Worm (Caenorhabditis elegans): Measurements from ENCODE around the gene srd-33.

srd-33 gene

DNA sequence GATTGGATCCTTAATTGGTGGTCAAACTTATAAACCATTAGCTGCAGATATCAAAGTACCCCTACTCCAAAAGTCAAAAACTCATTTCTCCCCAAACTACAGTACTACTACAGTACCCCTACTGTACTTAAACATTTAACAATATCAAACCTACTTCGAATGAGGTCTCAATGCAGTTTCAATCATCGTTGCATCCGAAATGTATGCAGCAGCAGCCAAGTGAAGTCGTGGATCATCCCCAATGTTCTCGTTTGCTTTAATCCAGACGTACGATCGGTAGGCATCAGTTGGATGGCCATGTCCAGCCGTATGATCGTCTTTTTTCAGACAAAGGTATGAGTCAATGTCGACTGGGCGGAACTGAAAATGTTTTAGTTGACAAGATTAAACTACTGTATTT is 14.5 kb upstream of the srd-33 start:
- TF ChIP-seq dao-5 (tag; optimal IDR thresholded peaks at IDR 0.05) (no peak), W03F9.2 (tag; optimal IDR thresholded peaks at IDR 0.05) (no peak), him-1 (tag; optimal IDR thresholded peaks at IDR 0.05) (no peak)

ce11 chrV:4860525-4860924 is 11.6 kb upstream of the srd-33 start:
- TF ChIP-seq him-1 (tag; optimal IDR thresholded peaks at IDR 0.05) (no peak), dao-5 (tag; optimal IDR thresholded peaks at IDR 0.05) (no peak), W03F9.2 (tag; optimal IDR thresholded peaks at IDR 0.05) (no peak)

DNA sequence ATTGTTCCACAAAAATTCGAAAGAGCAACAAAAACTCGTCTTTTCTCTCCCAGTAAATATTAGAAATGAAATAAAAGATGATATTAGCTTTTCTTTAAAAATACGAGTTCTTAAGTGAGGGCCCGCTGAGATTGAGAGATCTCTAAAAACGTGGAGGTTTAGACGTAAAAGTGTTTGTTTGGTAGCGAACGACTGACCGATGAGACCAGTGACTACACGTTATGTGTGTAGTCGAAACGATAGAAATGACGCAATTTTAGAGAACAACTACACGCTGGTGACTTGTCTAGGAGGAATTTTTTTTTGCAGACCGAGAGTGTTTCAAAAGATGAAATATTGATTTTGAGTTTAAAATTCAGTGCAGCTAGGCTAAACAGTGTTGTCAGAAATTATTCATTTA is 9.4 kb upstream of the srd-33 start, which contains the start of gene C37H5.13:
TSS of gene C37H5.13 (minus strand) at position 229 of the 400 bp plus-strand sequence.
- TF ChIP-seq dao-5 (tag; optimal IDR thresholded peaks at IDR 0.05) (no peak), W03F9.2 (tag; optimal IDR thresholded peaks at IDR 0.05) (no peak), him-1 (tag; optimal IDR thresholded peaks at IDR 0.05) (no peak)

DNA sequence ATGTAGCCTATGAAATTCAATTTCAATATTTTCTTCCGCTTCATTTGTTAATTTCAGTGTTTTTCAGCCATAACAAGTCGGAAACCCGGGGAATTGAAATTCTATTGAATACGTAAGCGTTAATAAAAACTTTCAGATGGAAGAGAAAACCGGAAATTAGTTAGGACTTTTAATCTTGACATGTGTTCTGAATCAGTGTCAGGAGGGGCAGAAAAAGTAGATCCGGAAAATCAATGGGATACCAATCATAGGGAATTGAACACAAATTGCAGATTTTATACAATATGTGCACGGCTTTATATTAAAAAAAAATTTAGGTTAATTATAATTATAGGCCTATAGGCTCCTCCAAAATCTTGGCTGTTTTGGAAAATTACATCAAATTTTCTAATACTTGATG is 7.8 kb upstream of the srd-33 start:
- TF ChIP-seq dao-5 (tag; optimal IDR thresholded peaks at IDR 0.05) (no peak), him-1 (tag; optimal IDR thresholded peaks at IDR 0.05) (no peak), W03F9.2 (tag; optimal IDR thresholded peaks at IDR 0.05) (no peak)

- TF ChIP-seq him-1 (tag; optimal IDR thresholded peaks at IDR 0.05) (no peak), dao-5 (tag; optimal IDR thresholded peaks at IDR 0.05) (no peak), W03F9.2 (tag; optimal IDR thresholded peaks at IDR 0.05) (no peak)
Observed at ce11 chrV:4865364-4865763, 6.7 kb upstream of the srd-33 start, which contains the start of gene srd-32. Gene srd-32 (plus strand): TSS chrV:4865664.

DNA sequence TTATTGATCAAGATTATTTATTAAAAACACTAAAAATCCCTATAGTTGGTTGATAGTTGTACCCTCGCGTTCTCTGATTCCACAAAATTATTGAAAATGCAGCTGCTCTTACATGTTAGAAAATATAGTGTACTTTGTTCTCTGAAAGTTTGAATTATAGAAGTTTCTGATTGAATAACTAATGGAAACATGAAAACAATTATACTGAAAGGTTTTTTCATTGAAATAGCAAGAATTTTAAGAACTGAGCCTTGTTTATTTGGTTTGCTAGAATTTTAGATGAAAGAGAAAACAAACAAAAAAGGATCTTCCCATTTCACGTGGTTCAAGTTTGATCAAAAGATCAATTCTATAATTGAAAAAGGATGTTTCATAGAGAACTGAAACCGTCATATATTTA is 4.6 kb upstream of the srd-33 start:
- TF ChIP-seq dao-5 (tag; optimal IDR thresholded peaks at IDR 0.05) (no peak), him-1 (tag; optimal IDR thresholded peaks at IDR 0.05) (no peak), W03F9.2 (tag; optimal IDR thresholded peaks at IDR 0.05) (no peak)

ce11 chrV:4868698-4869097 is 3.4 kb upstream of the srd-33 start:
- no peak for TF ChIP-seq dao-5 (tag; optimal IDR thresholded peaks at IDR 0.05)
- TF ChIP-seq him-1 (tag; optimal IDR thresholded peaks at IDR 0.05): no peak
- no peak for TF ChIP-seq W03F9.2 (tag; optimal IDR thresholded peaks at IDR 0.05)

DNA sequence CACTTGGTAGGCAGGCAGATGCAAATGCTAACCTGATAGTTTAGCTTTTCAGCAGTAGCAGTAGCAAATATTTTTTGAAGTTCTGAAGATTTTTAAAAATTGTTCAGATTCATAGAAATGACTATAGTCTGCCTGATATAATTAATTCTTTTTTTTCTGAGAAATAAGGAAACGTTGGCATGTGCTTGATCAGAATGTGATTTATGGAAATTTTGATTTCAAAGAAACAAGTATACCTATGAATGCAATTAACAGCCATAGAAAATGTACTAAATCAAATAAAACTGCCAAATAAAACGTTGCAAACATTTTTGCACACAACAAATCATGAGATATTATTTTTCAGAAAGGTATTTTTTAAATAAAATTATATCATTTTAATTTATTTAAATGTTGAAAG is 1.5 kb upstream of the srd-33 start:
- TF ChIP-seq W03F9.2 (tag; optimal IDR thresholded peaks at IDR 0.05) (no peak), him-1 (tag; optimal IDR thresholded peaks at IDR 0.05) (no peak), dao-5 (tag; optimal IDR thresholded peaks at IDR 0.05) (no peak)

ce11 chrV:4877587-4877986 is 5.5 kb downstream of the srd-33 start, which contains the start of gene T19H12.6:
Gene T19H12.6 (minus strand): TSS chrV:4877687.
- TF ChIP-seq him-1 (tag; optimal IDR thresholded peaks at IDR 0.05) (no peak), W03F9.2 (tag; optimal IDR thresholded peaks at IDR 0.05) (no peak), dao-5 (tag; optimal IDR thresholded peaks at IDR 0.05) (no peak)

ce11 chrV:4879251-4879650 is 7.2 kb downstream of the srd-33 start, which contains the start of gene T19H12.15:
Gene T19H12.15 (minus strand): TSS chrV:4879351.
- TF ChIP-seq dao-5 (tag; optimal IDR thresholded peaks at IDR 0.05) (no peak), W03F9.2 (tag; optimal IDR thresholded peaks at IDR 0.05) (no peak), him-1 (tag; optimal IDR thresholded peaks at IDR 0.05) (no peak)

ce11 chrV:4881377-4881776 is 9.3 kb downstream of the srd-33 start, which contains the start of gene str-32:
Gene str-32 (minus strand): TSS chrV:4881477.
- TF ChIP-seq W03F9.2 (tag; optimal IDR thresholded peaks at IDR 0.05) (no peak), dao-5 (tag; optimal IDR thresholded peaks at IDR 0.05) (no peak), him-1 (tag; optimal IDR thresholded peaks at IDR 0.05) (no peak)

DNA sequence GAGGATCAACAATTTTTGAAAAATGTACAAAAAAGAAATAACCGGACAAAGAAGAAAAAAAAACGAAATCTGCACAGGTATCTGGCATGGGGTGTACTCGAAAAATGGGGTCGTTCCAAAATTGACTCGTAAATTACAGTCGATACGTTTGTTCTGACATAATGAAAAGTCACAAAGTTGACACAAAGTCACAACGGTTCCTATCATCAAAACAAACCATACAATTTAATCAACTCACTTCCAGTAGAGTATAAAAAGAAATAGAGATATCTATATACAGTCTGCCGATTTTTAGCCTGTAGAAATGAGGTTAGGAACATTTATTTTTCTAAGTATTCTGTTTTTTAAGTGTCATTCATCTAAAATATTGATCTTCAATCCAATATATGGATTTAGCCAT is 12.4 kb downstream of the srd-33 start, which contains the start of gene T19H12.12:
TSS of gene T19H12.12 (plus strand) at position 301 of the 400 bp plus-strand sequence.
- no peak for TF ChIP-seq W03F9.2 (tag; optimal IDR thresholded peaks at IDR 0.05)
- TF ChIP-seq him-1 (tag; optimal IDR thresholded peaks at IDR 0.05): no peak
- TF ChIP-seq dao-5 (tag; optimal IDR thresholded peaks at IDR 0.05): no peak

DNA sequence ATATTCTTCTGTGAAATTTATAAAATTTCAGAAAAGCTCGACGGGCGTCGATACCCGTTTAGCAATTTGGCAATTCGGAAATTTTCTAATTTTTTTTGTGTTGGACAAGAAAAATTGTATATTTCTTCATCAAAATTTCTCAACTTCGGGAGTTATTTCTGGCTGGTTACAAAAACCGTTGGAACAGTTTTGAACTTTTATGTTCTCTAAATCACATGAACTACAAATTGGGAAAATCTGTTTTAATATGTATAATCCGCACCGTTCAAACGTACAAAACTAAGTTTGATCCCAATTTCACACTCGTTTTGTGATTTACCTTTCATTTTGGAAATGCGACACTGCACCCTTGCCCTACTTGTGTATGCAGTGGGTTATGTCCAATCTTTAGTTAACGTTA is 13.3 kb downstream of the srd-33 start, which contains the start of gene T19H12.3:
TSS of gene T19H12.3 (plus strand) at position 301 of the 400 bp plus-strand sequence.
- TF ChIP-seq W03F9.2 (tag; optimal IDR thresholded peaks at IDR 0.05) (no peak), him-1 (tag; optimal IDR thresholded peaks at IDR 0.05) (no peak), dao-5 (tag; optimal IDR thresholded peaks at IDR 0.05) (no peak)

DNA sequence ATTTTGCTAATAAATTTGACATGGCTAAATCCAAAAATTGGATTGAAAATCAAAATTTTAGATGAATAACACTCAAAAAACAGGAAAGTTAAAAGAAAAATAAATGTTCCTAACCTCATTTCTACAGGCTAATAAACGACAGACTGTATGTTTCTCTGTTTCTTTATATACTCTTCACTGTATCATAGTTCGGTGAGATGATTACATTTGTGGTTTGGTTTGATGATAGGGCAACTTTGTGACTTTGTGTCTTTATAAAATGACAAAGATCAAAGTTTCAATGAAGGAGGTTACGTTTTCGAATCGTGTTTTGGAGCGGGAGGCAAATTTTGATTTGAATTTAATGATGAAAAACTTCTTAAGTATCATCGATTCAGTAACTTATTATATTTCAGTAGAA is 17.4 kb downstream of the srd-33 start, which contains the start of gene ugt-12:
TSS of gene ugt-12 (minus strand) at position 153 of the 400 bp plus-strand sequence.
- TF ChIP-seq dao-5 (tag; optimal IDR thresholded peaks at IDR 0.05) (no peak), W03F9.2 (tag; optimal IDR thresholded peaks at IDR 0.05) (no peak)

DNA sequence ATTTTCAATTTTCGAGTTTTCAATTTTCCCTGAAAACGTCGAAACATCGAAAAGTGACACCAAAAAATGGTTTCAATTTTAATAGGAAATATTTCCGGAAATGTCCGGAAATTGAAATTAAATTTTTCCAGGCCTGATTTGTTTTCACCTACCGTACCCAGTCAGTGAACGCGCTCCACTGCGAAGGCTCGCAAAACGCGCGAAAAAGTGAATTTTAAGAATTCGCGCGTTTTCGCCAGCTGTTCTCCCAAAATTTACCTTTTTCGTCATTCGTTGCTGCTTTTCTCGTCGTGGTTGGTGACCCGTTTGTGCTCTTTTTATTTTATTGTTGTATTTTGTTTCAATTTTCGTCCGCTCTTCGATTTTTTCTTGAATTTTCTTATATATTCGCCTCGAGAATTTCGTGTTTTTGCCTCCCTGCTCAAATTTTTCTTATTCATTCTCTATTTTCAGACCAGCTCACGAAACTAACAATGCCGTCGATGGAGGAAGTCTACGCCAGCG is 17.9 kb downstream of the srd-33 start, which contains the start of gene T19H12.2:
TSS of gene T19H12.2 (plus strand) at position 454 of the 504 bp plus-strand sequence.
- TF ChIP-seq him-1 (tag; optimal IDR thresholded peaks at IDR 0.05) (no peak), W03F9.2 (tag; optimal IDR thresholded peaks at IDR 0.05) (peak; percentile 2)
